Worm (Caenorhabditis elegans) whole organism, early embryonic: ENCODE data around the gene C47D12.5.
A peak's percentile ranks its signal among the peaks of the same experiment; 100 is the strongest.

Source experiments
- B0310.2 ChIP-seq: sonication (generic microtip); optimal IDR thresholded peaks from 2 replicates; lab custom pipeline; 2016; ENCODE audit warnings: mild to moderate bottlenecking, missing genetic modification characterization, missing compliant biosample characterization
- aly-1 ChIP-seq: sonication (generic microtip); optimal IDR thresholded peaks from 2 replicates; lab custom pipeline; 2016; ENCODE audit warnings: missing genetic modification characterization, missing compliant biosample characterization
- ama-1 ChIP-seq: fragments of 150-350 bp; optimal IDR thresholded peaks from 2 replicates; lab custom pipeline; 2014
- ceh-13 ChIP-seq: fragments of 200-800 bp; sonication (Bioruptor generic); optimal IDR thresholded peaks from 2 replicates; lab custom pipeline; 2018; ENCODE audit warnings: mild to moderate bottlenecking, missing genetic modification characterization, missing compliant biosample characterization
- ceh-36 ChIP-seq: sonication (generic microtip); optimal IDR thresholded peaks from 2 replicates; lab custom pipeline; 2016; ENCODE audit warnings: missing genetic modification characterization, inconsistent platforms, missing compliant biosample characterization
- flt-1 ChIP-seq: fragments of 200-800 bp; sonication (Bioruptor generic); IDR thresholded peaks from 2 replicates; pipeline ENCODE4 v1.3.6; 2022; ENCODE audit warnings: missing genetic modification characterization, missing compliant biosample characterization
- hnd-1 ChIP-seq: sonication (generic microtip); optimal IDR thresholded peaks from 2 replicates; lab custom pipeline; 2016; ENCODE audit warnings: missing genetic modification characterization, missing compliant biosample characterization
- scrt-1 ChIP-seq: fragments of 200-800 bp; sonication (Bioruptor generic); IDR thresholded peaks from 2 replicates; pipeline ENCODE4 v1.3.6; 2022; ENCODE audit warnings: missing genetic modification characterization, missing compliant biosample characterization
- sea-1 ChIP-seq: fragments of 200-800 bp; sonication (Bioruptor generic); conservative IDR thresholded peaks from 2 replicates; pipeline ENCODE4 v1.3.6; 2022; ENCODE audit warnings: missing genetic modification characterization, missing compliant biosample characterization
- tbx-11 ChIP-seq: fragments of 200-800 bp; sonication (Bioruptor generic); IDR thresholded peaks from 2 replicates; pipeline ENCODE4 v1.3.6; 2022; ENCODE audit warnings: missing genetic modification characterization, missing compliant biosample characterization
- tbx-37 ChIP-seq: fragments of 200-800 bp; sonication (Bioruptor generic); conservative IDR thresholded peaks from 2 replicates; pipeline ENCODE4 v1.3.6; 2022; ENCODE audit warnings: missing genetic modification reagents, missing genetic modification characterization, missing compliant biosample characterization
- tra-4 ChIP-seq: sonication (generic microtip); optimal IDR thresholded peaks from 2 replicates; lab custom pipeline; 2017; ENCODE audit warnings: missing genetic modification characterization, missing compliant biosample characterization

DNA sequence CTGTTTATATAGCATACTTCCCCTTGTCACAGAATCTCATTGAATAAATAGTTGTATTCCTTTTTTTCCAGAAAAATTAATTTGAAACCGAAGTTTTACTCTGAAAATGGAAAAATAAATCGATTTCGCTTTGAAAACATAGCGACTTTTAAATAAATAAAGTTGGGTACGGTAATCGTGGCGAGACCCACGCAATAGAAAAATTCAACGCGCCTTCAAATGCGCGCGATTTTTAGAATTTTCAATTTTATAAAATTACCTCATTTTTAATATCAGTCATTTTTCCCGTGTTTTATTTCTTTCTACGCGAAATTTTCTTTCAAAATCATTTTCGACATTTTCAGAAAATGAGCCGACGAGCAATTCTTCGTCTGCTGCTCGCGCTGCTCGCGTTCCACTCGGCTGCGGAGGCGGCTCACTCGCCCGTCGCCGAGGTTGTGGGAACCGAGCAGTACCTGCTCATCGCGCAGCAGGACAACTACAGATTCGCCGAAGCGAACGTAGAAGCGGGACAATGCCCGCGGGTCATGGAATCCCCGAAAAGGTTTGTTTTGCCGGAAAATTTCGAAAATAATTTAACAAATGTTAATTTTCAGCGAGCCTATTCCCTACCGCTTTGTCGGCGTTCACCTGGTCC, 41.5 kb upstream of the C47D12.5 start, which contains the start of gene F13D12.5:
- TF ChIP-seq flt-1: no peak
- TF ChIP-seq tra-4 (tag; lab: Kevin White, UChicago): peak; percentile 1
- no peak for TF ChIP-seq sea-1 (GFP tag; lab: Robert Waterston, UW)
- no peak for TF ChIP-seq aly-1 (tag; lab: Kevin White, UChicago)
- no peak for TF ChIP-seq ama-1
- TF ChIP-seq tbx-37: no peak
- no peak for TF ChIP-seq B0310.2 (tag; lab: Kevin White, UChicago)
- no peak for TF ChIP-seq scrt-1 (GFP tag; lab: Robert Waterston, UW)
- no peak for TF ChIP-seq hnd-1 (tag; lab: Kevin White, UChicago)
- no peak for TF ChIP-seq ceh-36 (tag; lab: Kevin White, UChicago)
- no peak for TF ChIP-seq tbx-11 (GFP tag; lab: Robert Waterston, UW)
- TF ChIP-seq ceh-13 (GFP tag; lab: Kevin White, UChicago): no peak
